Fruit fly (Drosophila melanogaster): ENCODE measurements around the gene CG14963.

The CG14963 gene

DNA sequence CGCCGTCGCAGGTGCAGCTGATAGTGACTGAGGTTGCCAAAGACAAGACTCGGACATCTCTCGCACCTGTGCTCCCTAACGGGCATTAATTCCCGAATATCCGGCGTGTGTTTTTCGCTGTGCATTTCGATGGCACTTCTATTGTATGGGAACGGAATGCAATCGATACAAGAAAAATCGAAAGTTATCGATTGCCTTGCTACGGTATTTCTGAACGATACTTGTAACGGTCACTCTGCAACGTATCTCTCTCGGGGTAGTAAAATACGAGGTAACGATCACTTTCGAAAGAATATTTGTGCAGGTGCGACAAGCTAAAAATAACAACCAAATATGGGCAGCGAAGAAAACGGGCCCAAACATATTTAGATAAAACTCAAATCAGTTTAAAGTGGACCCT, 7.4 kb downstream of the CG14963 start, which contains the start of gene CG32280 (continued):
- TF ChIP-seq CrebB (tag; optimal IDR thresholded peaks at IDR 0.05) = peak; percentile 35
- TF ChIP-seq Lpt (GFP tag; optimal IDR thresholded peaks at IDR 0.05) = no peak
- TF ChIP-seq sc (optimal IDR thresholded peaks at IDR 0.05) = no peak
- no peak for TF ChIP-seq sc (GFP tag; optimal IDR thresholded peaks at IDR 0.05)
- peak; percentile 47 for TF ChIP-seq CG8924 (tag; optimal IDR thresholded peaks at IDR 0.05)
- peak; percentile 74 for TF ChIP-seq Doc3 (GFP tag; IDR thresholded peaks at IDR 0.05; ENCODE audit: partially characterized antibody)
- 0 out of 3 replicates have a peak, but pooled peaks have one; percentile 51 for TF ChIP-seq zfh1 (GFP tag; IDR thresholded peaks at IDR 0.05)
- 0 out of 2 replicates have a peak, but pooled peaks have one; percentile 7 for TF ChIP-seq ttk (GFP tag; IDR thresholded peaks at IDR 0.05)
- no peak for TF ChIP-seq CG17328 (GFP tag; IDR thresholded peaks at IDR 0.05)
- TF ChIP-seq crol (GFP tag; IDR thresholded peaks at IDR 0.05) = no peak
- TF ChIP-seq Dad (GFP tag; optimal IDR thresholded peaks at IDR 0.05) = peak; percentile 32
- TF ChIP-seq Ets97D (GFP tag; optimal IDR thresholded peaks at IDR 0.05) = peak; percentile 38
- TF ChIP-seq CG2116 (GFP tag; optimal IDR thresholded peaks at IDR 0.05) = peak; percentile 76
- no peak for TF ChIP-seq CG33213 (GFP tag; optimal IDR thresholded peaks at IDR 0.05)
- no peak for TF ChIP-seq ftz-f1 (GFP tag; optimal IDR thresholded peaks at IDR 0.05)
- TF ChIP-seq Antp (GFP tag; optimal IDR thresholded peaks at IDR 0.05) = peak; percentile 35
- TF ChIP-seq CG7786 (GFP tag; optimal IDR thresholded peaks at IDR 0.05) = no peak
- TF ChIP-seq HmgZ (tag; optimal IDR thresholded peaks at IDR 0.05) = peak; percentile 59
- peak; percentile 17; the same call in 1 of the 2 replicates for TF ChIP-seq lmd (GFP tag; IDR thresholded peaks at IDR 0.05)
- no peak for TF ChIP-seq CG14667 (GFP tag; IDR thresholded peaks at IDR 0.05)
- no peak for TF ChIP-seq CG18262 (tag; optimal IDR thresholded peaks at IDR 0.05)
- TF ChIP-seq bcd (GFP tag; optimal IDR thresholded peaks at IDR 0.05) = no peak
- TF ChIP-seq her (GFP tag; optimal IDR thresholded peaks at IDR 0.05) = peak; percentile 37
- TF ChIP-seq CG10267 (tag; optimal IDR thresholded peaks at IDR 0.05) = peak; percentile 48
- TF ChIP-seq gem (tag; optimal IDR thresholded peaks at IDR 0.05) = no peak
- TF ChIP-seq CG5953 (GFP tag; IDR thresholded peaks at IDR 0.05) = no peak
- TF ChIP-seq Xrp1 (GFP tag; IDR thresholded peaks at IDR 0.05) = 0 out of 2 replicates have a peak, but pooled peaks have one; percentile 5
- TF ChIP-seq CG18619 (GFP tag; optimal IDR thresholded peaks at IDR 0.05) = no peak
- TF ChIP-seq CG17568 (GFP tag; optimal IDR thresholded peaks at IDR 0.05) = no peak
- peak; percentile 90 for TF ChIP-seq CG34224 (GFP tag; IDR thresholded peaks at IDR 0.05; ENCODE audit: partially characterized antibody)
- no peak for TF ChIP-seq Side (GFP tag; optimal IDR thresholded peaks at IDR 0.05)
- TF ChIP-seq Dll (GFP tag; IDR thresholded peaks at IDR 0.05; ENCODE audit: partially characterized antibody) = peak; percentile 82
- TF ChIP-seq CG14014 (GFP tag; IDR thresholded peaks at IDR 0.05) = peak; percentile 16; the same call in 1 of the 2 replicates
- no peak for TF ChIP-seq hkb (optimal IDR thresholded peaks at IDR 0.05)
- no peak for TF ChIP-seq hkb (GFP tag; IDR thresholded peaks at IDR 0.05)
- TF ChIP-seq dpn (GFP tag; optimal IDR thresholded peaks at IDR 0.05) = peak; percentile 13 to 38
- peak; percentile 72 for TF ChIP-seq CG15514 (GFP tag; optimal IDR thresholded peaks at IDR 0.05)
- no peak for TF ChIP-seq Dek (tag; optimal IDR thresholded peaks at IDR 0.05)
- TF ChIP-seq MESR4 (GFP tag; optimal IDR thresholded peaks at IDR 0.05) = peak; percentile 84
- TF ChIP-seq dimm (GFP tag; IDR thresholded peaks at IDR 0.05) = no peak
- TF ChIP-seq CG6765 (GFP tag; optimal IDR thresholded peaks at IDR 0.05) = peak; percentile 20
- TF ChIP-seq ERR (GFP tag; optimal IDR thresholded peaks at IDR 0.05) = peak; percentile 5
- no peak for TF ChIP-seq CG10147 (GFP tag; optimal IDR thresholded peaks at IDR 0.05)
- TF ChIP-seq gce (GFP tag; IDR thresholded peaks at IDR 0.05) = no peak
- peak; percentile 82 for TF ChIP-seq MBD-R2 (GFP tag; IDR thresholded peaks at IDR 0.05)
- TF ChIP-seq Dp (GFP tag; optimal IDR thresholded peaks at IDR 0.05) = peak; percentile 28
- peak; percentile 10 for TF ChIP-seq CG10543 (GFP tag; optimal IDR thresholded peaks at IDR 0.05)
- no peak for TF ChIP-seq CG12769 (tag; optimal IDR thresholded peaks at IDR 0.05)
- TF ChIP-seq Rfx (GFP tag; IDR thresholded peaks at IDR 0.05) = peak; percentile 43; the same call in 1 of the 2 replicates
- no peak for TF ChIP-seq CG4820 (GFP tag; optimal IDR thresholded peaks at IDR 0.05)
- peak; percentile 6 for TF ChIP-seq CG4424 (GFP tag; optimal IDR thresholded peaks at IDR 0.05)
- 0 out of 2 replicates have a peak, but pooled peaks have one; percentile 19 for TF ChIP-seq sim (GFP tag; IDR thresholded peaks at IDR 0.05)
